Fruit fly (Drosophila melanogaster): ENCODE results near the gene CG2076.

The CG2076 gene

dm6 chrX:11090161-11090560 is at the start of gene CG2076:
Gene CG2076 (plus strand): TSS chrX:11090210.
- TF ChIP-seq topi (GFP tag; optimal IDR thresholded peaks at IDR 0.05) (no peak), Ets96B (tag; optimal IDR thresholded peaks at IDR 0.05) (no peak), dsx (GFP tag; optimal IDR thresholded peaks at IDR 0.05; ENCODE audit: poor library complexity, severe bottlenecking) (peak; percentile 84), Eip78C (GFP tag) (peak; percentile 48), CG11762 (GFP tag; optimal IDR thresholded peaks at IDR 0.05; ENCODE audit: insufficient read depth) (no peak)

- TF ChIP-seq CG8119 (GFP tag; IDR thresholded peaks at IDR 0.05): no peak
- TF ChIP-seq CG11294 (GFP tag; IDR thresholded peaks at IDR 0.05): no peak
- TF ChIP-seq Met (GFP tag; optimal IDR thresholded peaks at IDR 0.05): no peak
- TF ChIP-seq svp (GFP tag): no peak
- no peak for TF ChIP-seq Hr39 (GFP tag; optimal IDR thresholded peaks at IDR 0.05)
- no peak for TF ChIP-seq CG6276 (GFP tag; optimal IDR thresholded peaks at IDR 0.05)
- TF ChIP-seq Sox15 (GFP tag; optimal IDR thresholded peaks at IDR 0.05): no peak
- no peak for TF ChIP-seq Smox (GFP tag; optimal IDR thresholded peaks at IDR 0.05)
Observed at dm6 chrX:11044456-11044855, 45.6 kb upstream of the CG2076 start, which contains the start of gene SmydA-4. Gene SmydA-4 (plus strand): TSS chrX:11044756.

dm6 chrX:11053456-11053855 is 36.6 kb upstream of the CG2076 start, which contains the start of gene CG1552:
Gene CG1552 (minus strand): TSS chrX:11053556.
- TF ChIP-seq CG11294 (GFP tag; IDR thresholded peaks at IDR 0.05): no peak
- no peak for TF ChIP-seq CG11902 (GFP tag; optimal IDR thresholded peaks at IDR 0.05)
- no peak for TF ChIP-seq ss (GFP tag; optimal IDR thresholded peaks at IDR 0.05)
- no peak for TF ChIP-seq esn (GFP tag; optimal IDR thresholded peaks at IDR 0.05)
- no peak for TF ChIP-seq CG6276 (GFP tag; optimal IDR thresholded peaks at IDR 0.05)
- no peak for TF ChIP-seq CG3032 (tag; optimal IDR thresholded peaks at IDR 0.05)
- TF ChIP-seq fd59A (GFP tag; optimal IDR thresholded peaks at IDR 0.05): no peak
- no peak for TF ChIP-seq Eip93F (GFP tag; optimal IDR thresholded peaks at IDR 0.05)
- TF ChIP-seq Hr38 (GFP tag; optimal IDR thresholded peaks at IDR 0.05): no peak
- TF ChIP-seq CG16779 (tag; optimal IDR thresholded peaks at IDR 0.05): no peak
- no peak for TF ChIP-seq CG4318 (GFP tag; optimal IDR thresholded peaks at IDR 0.05)
- no peak for TF ChIP-seq OdsH (GFP tag; optimal IDR thresholded peaks at IDR 0.05)

dm6 chrX:11059519-11059918 is 30.5 kb upstream of the CG2076 start, which contains the start of gene CG1545:
Gene CG1545 (minus strand): TSS chrX:11059619.
- TF ChIP-seq dsx (GFP tag; optimal IDR thresholded peaks at IDR 0.05; ENCODE audit: poor library complexity, severe bottlenecking): no peak
- no peak for TF ChIP-seq CG34406 (GFP tag; optimal IDR thresholded peaks at IDR 0.05)
- no peak for TF ChIP-seq Met (GFP tag; optimal IDR thresholded peaks at IDR 0.05)
- TF ChIP-seq eg (GFP tag; IDR thresholded peaks at IDR 0.05): no peak
- no peak for TF ChIP-seq Hr39 (GFP tag; optimal IDR thresholded peaks at IDR 0.05)
- no peak for TF ChIP-seq CG11902 (GFP tag; optimal IDR thresholded peaks at IDR 0.05)
- no peak for TF ChIP-seq Lpt (GFP tag; optimal IDR thresholded peaks at IDR 0.05)
- TF ChIP-seq CG15336 (GFP tag; IDR thresholded peaks at IDR 0.05): no peak
- TF ChIP-seq spab (GFP tag; optimal IDR thresholded peaks at IDR 0.05): no peak
- no peak for TF ChIP-seq CG8319 (GFP tag; optimal IDR thresholded peaks at IDR 0.05)
- TF ChIP-seq Hr4 (GFP tag; optimal IDR thresholded peaks at IDR 0.05): no peak
- no peak for TF ChIP-seq vri (GFP tag; optimal IDR thresholded peaks at IDR 0.05)
- TF ChIP-seq CG6276 (GFP tag; optimal IDR thresholded peaks at IDR 0.05): no peak
- TF ChIP-seq topi (GFP tag; optimal IDR thresholded peaks at IDR 0.05): no peak
- TF ChIP-seq net (GFP tag; optimal IDR thresholded peaks at IDR 0.05): no peak
- TF ChIP-seq Blimp-1 (GFP tag; optimal IDR thresholded peaks at IDR 0.05): no peak
- no peak for TF ChIP-seq Sox14 (GFP tag; optimal IDR thresholded peaks at IDR 0.05)
- TF ChIP-seq Ets21C (GFP tag; optimal IDR thresholded peaks at IDR 0.05): no peak

- TF ChIP-seq ss (GFP tag; optimal IDR thresholded peaks at IDR 0.05) (no peak), eg (GFP tag; IDR thresholded peaks at IDR 0.05) (no peak), CG8319 (GFP tag; optimal IDR thresholded peaks at IDR 0.05) (no peak), CG6163 (GFP tag; IDR thresholded peaks at IDR 0.05) (no peak), CG34406 (GFP tag; optimal IDR thresholded peaks at IDR 0.05) (no peak)
Observed at dm6 chrX:11063070-11063469, 26.9 kb upstream of the CG2076 start, which contains the start of gene CG1537. Gene CG1537 (minus strand): TSS chrX:11063170.

All from whole organism, prepupa.